Worm (Caenorhabditis elegans) whole organism, young adult: ENCODE measurements around the gene kin-5.

Experiments
- B0019.2 ChIP-seq: fragments of 200-800 bp; sonication (Bioruptor generic); conservative IDR thresholded peaks from 2 replicates; pipeline ENCODE4 v1.3.6; 2022; ENCODE audit warnings: missing genetic modification reagents, missing genetic modification characterization, missing compliant biosample characterization
- B0261.1 ChIP-seq: sonication (generic microtip); optimal IDR thresholded peaks from 2 replicates; lab custom pipeline; 2016; ENCODE audit warnings: mild to moderate bottlenecking, missing genetic modification characterization, moderate library complexity, missing compliant biosample characterization
- C17E4.6 ChIP-seq: fragments of 200-800 bp; sonication (Bioruptor generic); IDR thresholded peaks from 2 replicates; pipeline ENCODE4 v1.3.6; 2022; ENCODE audit warnings: missing genetic modification reagents, missing genetic modification characterization, missing compliant biosample characterization
- F10E7.11 ChIP-seq: sonication (generic microtip); optimal IDR thresholded peaks from 2 replicates; lab custom pipeline; 2017; ENCODE audit warnings: mild to moderate bottlenecking, missing genetic modification characterization, moderate library complexity, missing compliant biosample characterization
- F23B12.7 ChIP-seq: sonication (generic microtip); optimal IDR thresholded peaks from 2 replicates; lab custom pipeline; 2017; ENCODE audit warnings: missing genetic modification characterization, mild to moderate bottlenecking, missing compliant biosample characterization, antibody characterized with exemption, moderate library complexity; ENCODE audit not compliant: insufficient read depth
- F57C9.4 ChIP-seq: sonication (generic microtip); optimal IDR thresholded peaks from 2 replicates; lab custom pipeline; 2017; ENCODE audit warnings: mild to moderate bottlenecking, missing genetic modification characterization, missing compliant biosample characterization
- T26A5.8 ChIP-seq: sonication (generic microtip); optimal IDR thresholded peaks from 2 replicates; lab custom pipeline; 2016; ENCODE audit warnings: missing genetic modification characterization, missing compliant biosample characterization
- Y56A3A.18 ChIP-seq: fragments of 200-800 bp; sonication (Bioruptor generic); IDR thresholded peaks from 2 replicates; pipeline ENCODE4 v1.3.6; 2022; ENCODE audit warnings: missing genetic modification reagents, missing genetic modification characterization, missing compliant biosample characterization
- Y67H2A.10 ChIP-seq: fragments of 200-800 bp; sonication (Bioruptor generic); conservative IDR thresholded peaks from 2 replicates; pipeline ENCODE4 v1.3.6; 2022; ENCODE audit warnings: missing genetic modification reagents, missing genetic modification characterization, missing compliant biosample characterization
- Y79H2A.3 ChIP-seq: fragments of 200-800 bp; sonication (Bioruptor generic); conservative IDR thresholded peaks from 2 replicates; pipeline ENCODE4 v1.3.6; 2022; ENCODE audit warnings: missing genetic modification reagents, missing genetic modification characterization, missing compliant biosample characterization
- akir-1 ChIP-seq: fragments of 200-800 bp; sonication (Bioruptor generic); optimal IDR thresholded peaks from 2 replicates; lab custom pipeline; 2018; ENCODE audit warnings: mild to moderate bottlenecking, missing genetic modification characterization, moderate library complexity, missing compliant biosample characterization
- ama-1 ChIP-seq, 3 experiments: fragments of 150-350 bp in 1 of 3; sonication (generic microtip) in 2 of 3; optimal IDR thresholded peaks; 2 replicates each; lab custom pipeline; 2014 to 2018; ENCODE audit warnings: missing biosample characterization in 2 of 3, missing genetic modification characterization in 2 of 3, missing genetic modification reagents in 2 of 3
- aptf-2 ChIP-seq: fragments of 200-800 bp; sonication (Bioruptor generic); conservative IDR thresholded peaks from 2 replicates; pipeline ENCODE4 v1.3.6; 2022; ENCODE audit warnings: missing genetic modification reagents, missing genetic modification characterization, missing compliant biosample characterization
- aptf-3 ChIP-seq: fragments of 200-800 bp; sonication (Bioruptor generic); IDR thresholded peaks from 2 replicates; pipeline ENCODE4 v1.3.6; 2022; ENCODE audit warnings: missing genetic modification characterization, missing compliant biosample characterization
- atf-7 ChIP-seq: sonication (generic microtip); optimal IDR thresholded peaks from 2 replicates; lab custom pipeline; 2017; ENCODE audit warnings: mild to moderate bottlenecking, missing genetic modification characterization, missing compliant biosample characterization
- athp-1 ChIP-seq: sonication (generic microtip); optimal IDR thresholded peaks from 2 replicates; lab custom pipeline; 2017; ENCODE audit warnings: mild to moderate bottlenecking, missing genetic modification characterization, missing compliant biosample characterization
- attf-3 ChIP-seq: fragments of 200-800 bp; sonication (Bioruptor generic); conservative IDR thresholded peaks from 2 replicates; pipeline ENCODE4 v1.3.6; 2022; ENCODE audit warnings: missing genetic modification reagents, missing genetic modification characterization, missing compliant biosample characterization
- attf-6 ChIP-seq: fragments of 200-800 bp; sonication (Bioruptor generic); IDR thresholded peaks from 2 replicates; pipeline ENCODE4 v1.3.6; 2022; ENCODE audit warnings: missing genetic modification reagents, missing genetic modification characterization, missing compliant biosample characterization
- bed-2 ChIP-seq: fragments of 200-800 bp; sonication (Bioruptor generic); IDR thresholded peaks from 2 replicates; pipeline ENCODE4 v1.3.6; 2022; ENCODE audit warnings: missing genetic modification reagents, missing genetic modification characterization, missing compliant biosample characterization
- cebp-2 ChIP-seq: fragments of 200-800 bp; sonication (Bioruptor generic); IDR thresholded peaks from 2 replicates; pipeline ENCODE4 v1.3.6; 2022; ENCODE audit warnings: missing genetic modification characterization, missing compliant biosample characterization
- ceh-27 ChIP-seq: fragments of 200-800 bp; sonication (Bioruptor generic); optimal IDR thresholded peaks from 2 replicates; lab custom pipeline; 2018; ENCODE audit warnings: mild to moderate bottlenecking, missing genetic modification characterization, moderate library complexity, missing compliant biosample characterization
- ceh-40 ChIP-seq: fragments of 200-800 bp; sonication (Bioruptor generic); IDR thresholded peaks from 2 replicates; pipeline ENCODE4 v1.3.6; 2022; ENCODE audit warnings: missing genetic modification characterization, missing compliant biosample characterization
- him-1 ChIP-seq: sonication (generic microtip); optimal IDR thresholded peaks from 2 replicates; lab custom pipeline; 2016; ENCODE audit warnings: missing genotype, missing genetic modification reagents, missing genetic modification characterization, missing compliant biosample characterization
- hlh-26 ChIP-seq: fragments of 200-800 bp; sonication (Bioruptor generic); conservative IDR thresholded peaks from 2 replicates; pipeline ENCODE4 v1.3.6; 2022; ENCODE audit warnings: missing genetic modification reagents, missing genetic modification characterization, missing compliant biosample characterization
- lag-1 ChIP-seq: fragments of 200-800 bp; sonication (Bioruptor generic); IDR thresholded peaks from 2 replicates; pipeline ENCODE4 v1.3.6; 2022; ENCODE audit warnings: missing genetic modification reagents, missing genetic modification characterization, missing compliant biosample characterization
- let-526 ChIP-seq: fragments of 200-800 bp; sonication (Bioruptor generic); IDR thresholded peaks from 2 replicates; pipeline ENCODE4 v1.3.6; 2022; ENCODE audit warnings: missing genetic modification reagents, missing genetic modification characterization, missing compliant biosample characterization
- let-607 ChIP-seq, 2 experiments: fragments of 200-800 bp in 1 of 2; sonication (Bioruptor generic) in 1 of 2; sonication (generic microtip) in 1 of 2; optimal IDR thresholded peaks; 2 replicates each; lab custom pipeline; 2016 to 2018; ENCODE audit warnings: mild to moderate bottlenecking in 2 of 2, missing compliant biosample characterization in 2 of 2, missing genetic modification characterization in 2 of 2, moderate library complexity in 2 of 2, missing genotype in 1 of 2
- lin-35 ChIP-seq, 3 experiments: fragments of 150-350 bp in 2 of 3; sonication (generic microtip) in 1 of 3; optimal IDR thresholded peaks; 2 replicates each; lab custom pipeline; 2014 to 2018; ENCODE audit warnings: missing biosample characterization in 3 of 3, missing genetic modification characterization in 3 of 3, missing genetic modification reagents in 3 of 3
- lin-54 ChIP-seq: fragments of 200-800 bp; sonication (Bioruptor generic); optimal IDR thresholded peaks from 2 replicates; lab custom pipeline; 2018; ENCODE audit warnings: mild to moderate bottlenecking, missing genetic modification characterization, missing compliant biosample characterization
- lir-1 ChIP-seq: fragments of 200-800 bp; sonication (Bioruptor generic); conservative IDR thresholded peaks from 2 replicates; pipeline ENCODE4 v1.3.6; 2022; ENCODE audit warnings: missing genetic modification reagents, missing genetic modification characterization, missing compliant biosample characterization
- mel-28 ChIP-seq: sonication (generic microtip); optimal IDR thresholded peaks from 2 replicates; lab custom pipeline; 2016; ENCODE audit warnings: borderline replicate concordance, mild to moderate bottlenecking, missing genetic modification characterization, missing compliant biosample characterization
- nfyb-1 ChIP-seq: fragments of 200-800 bp; sonication (Bioruptor generic); IDR thresholded peaks from 2 replicates; pipeline ENCODE4 v1.3.6; 2022; ENCODE audit warnings: missing genetic modification reagents, missing genetic modification characterization, missing compliant biosample characterization
- nhr-27 ChIP-seq: fragments of 200-800 bp; sonication (Bioruptor generic); optimal IDR thresholded peaks from 2 replicates; lab custom pipeline; 2018; ENCODE audit warnings: mild to moderate bottlenecking, missing genetic modification characterization, moderate library complexity, missing compliant biosample characterization
- pbrm-1 ChIP-seq: fragments of 200-800 bp; sonication (Bioruptor generic); IDR thresholded peaks from 2 replicates; pipeline ENCODE4 v1.3.6; 2022; ENCODE audit warnings: missing genetic modification reagents, missing genetic modification characterization, missing compliant biosample characterization
- pha-4 ChIP-seq: fragments of 150-350 bp; sonication (generic microtip); optimal IDR thresholded peaks from 2 replicates; lab custom pipeline; 2014; ENCODE audit warnings: missing biosample characterization, missing genetic modification reagents, missing genetic modification characterization
- repo-1 ChIP-seq: sonication (generic microtip); optimal IDR thresholded peaks from 2 replicates; lab custom pipeline; 2017; ENCODE audit warnings: mild to moderate bottlenecking, missing genetic modification characterization, missing compliant biosample characterization
- rpc-1 ChIP-seq, 2 experiments: fragments of 150-350 bp in 1 of 2; sonication (generic microtip) in 1 of 2; optimal IDR thresholded peaks; 2 replicates each; lab custom pipeline; 2014 to 2018; ENCODE audit warnings: missing biosample characterization in 1 of 2, missing genetic modification characterization in 1 of 2, missing genetic modification reagents in 1 of 2, missing genotype in 1 of 2
- sdz-38 ChIP-seq: sonication (generic microtip); optimal IDR thresholded peaks from 2 replicates; lab custom pipeline; 2016; ENCODE audit warnings: missing genotype, missing genetic modification characterization, missing compliant biosample characterization
- snpc-1.3 ChIP-seq: sonication (generic microtip); optimal IDR thresholded peaks from 2 replicates; lab custom pipeline; 2017; ENCODE audit warnings: missing genetic modification characterization, mild to moderate bottlenecking, missing compliant biosample characterization, antibody characterized with exemption, moderate library complexity, missing genotype, missing genetic modification reagents; ENCODE audit not compliant: insufficient read depth
- snpc-4 ChIP-seq, 5 experiments: fragments of 150-350 bp in 1 of 5; sonication (generic microtip) in 4 of 5; optimal IDR thresholded peaks; 2 replicates each; lab custom pipeline; 2014 to 2018; ENCODE audit warnings: missing genetic modification characterization in 5 of 5, missing biosample characterization in 3 of 5, antibody characterized with exemption in 2 of 5, mild to moderate bottlenecking in 2 of 5, missing compliant biosample characterization in 2 of 5, missing genotype in 2 of 5, moderate library complexity in 2 of 5, missing genetic modification reagents in 1 of 5
- tbx-9 ChIP-seq: sonication (generic microtip); optimal IDR thresholded peaks from 2 replicates; lab custom pipeline; 2016; ENCODE audit warnings: borderline replicate concordance, missing genetic modification characterization, inconsistent platforms, missing compliant biosample characterization
- tlf-1 ChIP-seq: fragments of 200-800 bp; sonication (Bioruptor generic); optimal IDR thresholded peaks from 2 replicates; lab custom pipeline; 2018; ENCODE audit warnings: mild to moderate bottlenecking, missing genetic modification characterization, missing compliant biosample characterization
- zfh-2 ChIP-seq: fragments of 200-800 bp; sonication (Bioruptor generic); conservative IDR thresholded peaks from 2 replicates; pipeline ENCODE4 v1.3.6; 2022; ENCODE audit warnings: missing genetic modification reagents, missing genetic modification characterization, missing compliant biosample characterization
- ztf-18 ChIP-seq: sonication (generic microtip); optimal IDR thresholded peaks from 2 replicates; lab custom pipeline; 2016; ENCODE audit warnings: missing genotype, mild to moderate bottlenecking, missing genetic modification characterization, missing compliant biosample characterization
- ztf-25 ChIP-seq: fragments of 200-800 bp; sonication (Bioruptor generic); IDR thresholded peaks from 2 replicates; pipeline ENCODE4 v1.3.6; 2022; ENCODE audit warnings: missing genetic modification reagents, missing genetic modification characterization, missing compliant biosample characterization
- ztf-26 ChIP-seq: sonication (generic microtip); optimal IDR thresholded peaks from 2 replicates; lab custom pipeline; 2017; ENCODE audit warnings: missing genetic modification characterization, missing compliant biosample characterization
- ztf-28 ChIP-seq: fragments of 200-800 bp; sonication (Bioruptor generic); IDR thresholded peaks from 2 replicates; pipeline ENCODE4 v1.3.6; 2022; ENCODE audit warnings: missing genetic modification reagents, missing genetic modification characterization, missing compliant biosample characterization

The kin-5 gene

DNA sequence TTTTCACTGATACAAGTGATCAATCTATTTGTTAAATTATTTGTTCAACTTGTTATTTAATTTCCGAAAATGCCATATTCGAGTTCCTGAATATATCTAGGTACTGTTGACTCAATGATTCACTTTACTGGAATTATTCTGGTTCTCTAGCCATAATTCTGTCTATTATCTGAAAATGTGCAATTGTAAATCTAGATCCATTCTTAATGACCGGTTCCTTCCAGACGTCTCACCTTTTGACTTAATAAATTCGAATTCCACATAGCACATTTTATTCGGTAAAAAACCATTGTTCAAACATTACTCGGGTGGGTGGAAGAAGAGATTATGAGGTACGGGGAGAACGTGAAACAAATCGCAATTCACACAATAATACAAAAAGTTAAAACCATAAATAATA is 20.4 kb upstream of the kin-5 start (continued):
- TF ChIP-seq ceh-27 (GFP tag; lab: Kevin White, UChicago) (no peak), Y79H2A.3 (no peak), ztf-26 (tag; lab: Kevin White, UChicago) (no peak), akir-1 (no peak), hlh-26 (GFP tag; lab: Robert Waterston, UW) (no peak), nfyb-1 (GFP tag; lab: Robert Waterston, UW) (peak; percentile 37; the same call in 1 of the 2 replicates), attf-6 (no peak), lin-54 (GFP tag; lab: Kevin White, UChicago) (peak; percentile 5), attf-3 (GFP tag; lab: Robert Waterston, UW) (no peak), ztf-28 (no peak), ztf-18 (tag; lab: Kevin White, UChicago) (no peak), mel-28 (tag; lab: Kevin White, UChicago) (no peak), B0261.1 (tag; lab: Kevin White, UChicago) (no peak), Y67H2A.10 (GFP tag; lab: Robert Waterston, UW) (no peak), F10E7.11 (tag; lab: Kevin White, UChicago) (no peak), tlf-1 (GFP tag; lab: Kevin White, UChicago) (peak; percentile 36), him-1 (tag; lab: Kevin White, UChicago) (peak; percentile 43), repo-1 (tag; lab: Kevin White, UChicago) (no peak), lin-35 (GFP tag; optimal IDR thresholded peaks at IDR 0.05; lab: Kevin White, UChicago) (no peak), ceh-40 (GFP tag; lab: Robert Waterston, UW) (no peak), B0019.2 (GFP tag; lab: Robert Waterston, UW) (no peak), let-607 (tag; optimal IDR thresholded peaks at IDR 0.05; lab: Kevin White, UChicago) (no peak), snpc-1.3 (no peak), C17E4.6 (GFP tag; lab: Robert Waterston, UW) (no peak), zfh-2 (GFP tag; lab: Robert Waterston, UW) (no peak), ztf-25 (GFP tag; lab: Robert Waterston, UW) (no peak), lag-1 (no peak), pha-4 (tag; lab: Kevin White, UChicago) (no peak), tbx-9 (tag; lab: Kevin White, UChicago) (no peak), F57C9.4 (tag; lab: Kevin White, UChicago) (no peak), ama-1 (optimal IDR thresholded peaks at IDR 0.05; lab: Kevin White, UChicago) (no peak), ama-1 (GFP tag; optimal IDR thresholded peaks at IDR 0.05; lab: Kevin White, UChicago) (peak in 1 of 2 experiments; percentile 23), sdz-38 (tag; lab: Kevin White, UChicago) (no peak), cebp-2 (GFP tag; lab: Robert Waterston, UW) (no peak), nhr-27 (tag; lab: Kevin White, UChicago) (no peak), snpc-4 (GFP tag; optimal IDR thresholded peaks at IDR 0.05; lab: Kevin White, UChicago) (no peak), snpc-4 (tag; optimal IDR thresholded peaks at IDR 0.05; lab: Kevin White, UChicago) (no peak), lir-1 (GFP tag; lab: Robert Waterston, UW) (no peak), atf-7 (no peak), Y56A3A.18 (GFP tag; lab: Robert Waterston, UW) (no peak), let-526 (GFP tag; lab: Robert Waterston, UW) (no peak), bed-2 (GFP tag; lab: Robert Waterston, UW) (no peak), aptf-3 (no peak), T26A5.8 (tag; lab: Kevin White, UChicago) (no peak), F23B12.7 (tag; lab: Kevin White, UChicago) (no peak), athp-1 (no peak), rpc-1 (optimal IDR thresholded peaks at IDR 0.05; lab: Kevin White, UChicago) (no peak), rpc-1 (tag; optimal IDR thresholded peaks at IDR 0.05; lab: Kevin White, UChicago) (no peak), pbrm-1 (GFP tag; lab: Robert Waterston, UW) (0 out of 2 replicates have a peak, but pooled peaks have one; percentile 26), aptf-2 (GFP tag; lab: Robert Waterston, UW) (no peak)
